Worm (Caenorhabditis elegans): ENCODE measurements around the gene smcl-1.

Gene smcl-1

DNA sequence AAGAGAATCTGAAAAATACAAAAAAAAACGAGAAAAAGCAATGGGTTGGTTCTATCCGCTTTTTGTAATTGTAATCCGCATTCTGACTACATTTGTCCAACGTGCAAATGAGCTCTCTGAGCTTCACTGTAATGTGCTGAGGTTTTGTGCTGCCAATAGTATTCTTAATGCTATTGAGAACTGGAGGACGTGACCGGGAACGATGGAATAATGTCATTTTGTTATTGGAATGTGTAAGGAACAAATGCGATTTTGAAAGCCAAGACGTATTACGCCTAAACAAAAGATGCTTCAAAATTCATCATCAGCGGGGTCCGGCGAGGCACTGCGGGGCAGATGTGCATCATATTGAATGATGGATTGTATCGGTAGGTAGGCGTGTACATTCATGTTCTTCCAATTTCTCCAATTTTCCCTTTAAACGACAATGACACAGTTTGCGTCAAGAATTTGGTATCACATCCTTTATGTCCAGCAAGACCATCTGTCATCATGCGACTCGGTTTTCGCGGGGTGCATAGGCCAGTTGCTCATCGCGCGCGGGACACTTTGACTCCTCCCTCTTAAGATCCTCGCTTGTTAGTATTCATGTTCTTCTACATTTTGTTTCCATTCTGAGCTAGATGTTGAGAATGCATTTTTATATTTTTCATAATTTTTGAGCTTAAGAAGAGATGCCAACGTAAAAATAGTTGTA, 20.1 kb upstream of the smcl-1 start:
- no peak for TF ChIP-seq ceh-45 (GFP tag; IDR thresholded peaks at IDR 0.05)
- TF ChIP-seq pha-2 (tag; optimal IDR thresholded peaks at IDR 0.05) = no peak
- no peak for TF ChIP-seq ceh-48 (tag; optimal IDR thresholded peaks at IDR 0.05)
- peak; percentile 44 for TF ChIP-seq unc-42 (tag; optimal IDR thresholded peaks at IDR 0.05)

DNA sequence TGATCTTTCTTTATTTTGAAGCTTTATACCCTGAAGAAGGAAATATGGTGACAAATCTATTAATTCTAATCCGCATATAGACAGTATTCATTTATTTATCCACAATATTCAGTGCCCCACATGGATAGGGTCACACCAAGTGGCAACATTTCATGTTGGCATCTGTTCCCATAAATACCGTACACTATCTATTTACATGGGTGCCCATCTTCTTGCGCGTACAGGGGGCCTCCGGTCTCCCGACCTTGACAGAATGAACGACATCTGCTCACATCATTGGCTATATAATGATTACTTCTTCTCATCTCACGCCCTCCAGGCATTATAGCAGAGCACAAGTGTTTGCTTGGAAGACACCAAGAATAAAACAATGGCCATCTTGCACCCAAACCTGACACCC, 17.7 kb upstream of the smcl-1 start:
- TF ChIP-seq ama-1 (optimal IDR thresholded peaks at IDR 0.05) = no peak
- peak; percentile 21 for TF ChIP-seq ceh-31 (tag; optimal IDR thresholded peaks at IDR 0.05)

DNA sequence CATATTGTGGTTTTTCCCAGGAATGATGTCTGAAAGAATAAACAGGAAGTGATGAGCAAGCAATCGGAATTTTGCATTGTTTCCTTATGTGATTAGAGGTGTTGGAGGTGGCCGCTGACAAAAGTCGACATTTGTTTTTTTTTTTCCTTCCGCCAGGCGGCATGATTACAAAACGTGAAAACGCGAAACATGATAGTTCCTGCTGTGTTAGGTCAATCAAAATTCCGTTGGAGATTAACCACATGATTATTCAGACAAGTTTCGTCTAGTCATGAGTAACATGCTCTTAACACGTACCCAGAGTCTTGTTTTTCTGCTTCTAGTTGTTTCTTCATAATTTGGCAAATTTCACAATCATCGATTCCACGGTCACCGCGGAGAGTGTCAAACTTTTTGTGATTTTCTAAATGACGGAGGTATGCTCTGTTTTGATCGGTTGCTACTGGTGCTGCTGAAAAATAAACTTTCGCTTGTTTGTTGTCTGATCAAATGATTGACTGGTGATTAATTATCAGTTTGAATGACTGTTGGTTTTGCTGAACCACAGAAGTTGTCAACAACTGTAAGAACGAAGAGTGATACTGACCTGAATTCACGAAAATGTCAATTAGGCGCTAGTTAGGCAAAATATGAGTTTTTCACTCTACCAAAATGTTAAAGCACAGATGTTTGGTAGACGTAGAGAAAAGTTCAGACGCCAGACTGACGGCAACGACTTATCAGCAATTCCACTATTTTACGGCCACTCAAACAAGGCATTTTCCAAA, 13.9 kb upstream of the smcl-1 start:
- TF ChIP-seq nhr-11 (tag; optimal IDR thresholded peaks at IDR 0.05) (no peak), F13H6.1 (tag; optimal IDR thresholded peaks at IDR 0.05) (no peak), elt-4 (tag; optimal IDR thresholded peaks at IDR 0.05) (no peak), pax-1 (tag; optimal IDR thresholded peaks at IDR 0.05) (no peak), fkh-10 (GFP tag; optimal IDR thresholded peaks at IDR 0.05) (no peak), ceh-9 (tag; optimal IDR thresholded peaks at IDR 0.05) (no peak), pros-1 (tag; optimal IDR thresholded peaks at IDR 0.05) (no peak), fax-1 (tag; optimal IDR thresholded peaks at IDR 0.05) (no peak), C08G9.2 (tag; optimal IDR thresholded peaks at IDR 0.05) (no peak), ceh-31 (tag; optimal IDR thresholded peaks at IDR 0.05) (no peak)

DNA sequence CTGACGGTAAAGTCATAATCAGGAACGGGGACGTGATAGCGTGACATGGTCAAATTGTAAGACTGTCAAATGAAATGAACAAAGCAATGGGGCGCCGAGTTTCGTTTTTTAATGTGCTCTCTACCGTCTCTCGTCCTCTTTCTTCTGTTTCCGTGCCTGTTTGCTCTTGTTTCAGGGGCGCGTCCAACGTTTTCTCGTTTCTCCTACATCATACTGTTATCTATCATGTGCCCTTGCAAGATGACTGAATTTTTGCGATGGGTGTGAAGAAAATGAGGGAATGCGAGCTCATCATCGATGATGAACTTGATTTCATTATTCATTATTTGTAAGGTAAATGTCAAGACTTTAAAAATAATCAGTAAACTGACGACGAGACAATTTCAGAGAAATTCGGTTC, 12.4 kb upstream of the smcl-1 start, which contains the start of gene T04F8.7:
Gene T04F8.7, minus strand, starts transcription at position 130 of the 400 bp plus-strand sequence.
- TF ChIP-seq ceh-34 (tag; optimal IDR thresholded peaks at IDR 0.05) = no peak
- no peak for TF ChIP-seq nhr-11 (tag; optimal IDR thresholded peaks at IDR 0.05)
- TF ChIP-seq tbx-7 (tag; optimal IDR thresholded peaks at IDR 0.05) = no peak
- no peak for TF ChIP-seq elt-2 (tag; optimal IDR thresholded peaks at IDR 0.05)
- TF ChIP-seq fkh-6 (tag; optimal IDR thresholded peaks at IDR 0.05) = no peak
- no peak for TF ChIP-seq unc-86 (tag; optimal IDR thresholded peaks at IDR 0.05)
- TF ChIP-seq hlh-8 (tag; optimal IDR thresholded peaks at IDR 0.05) = no peak
- no peak for TF ChIP-seq nfya-1 (tag; optimal IDR thresholded peaks at IDR 0.05)
- no peak for TF ChIP-seq dmd-4 (tag; optimal IDR thresholded peaks at IDR 0.05; ENCODE audit: borderline replicate concordance)
- no peak for TF ChIP-seq hlh-15 (tag; optimal IDR thresholded peaks at IDR 0.05)
- TF ChIP-seq eyg-1 (tag; optimal IDR thresholded peaks at IDR 0.05) = no peak
- TF ChIP-seq ceh-9 (tag; optimal IDR thresholded peaks at IDR 0.05) = no peak
- TF ChIP-seq zip-5 (tag; optimal IDR thresholded peaks at IDR 0.05) = no peak
- TF ChIP-seq che-1 (tag; optimal IDR thresholded peaks at IDR 0.05) = no peak
- TF ChIP-seq pros-1 (tag; optimal IDR thresholded peaks at IDR 0.05) = no peak
- TF ChIP-seq dve-1 (tag; optimal IDR thresholded peaks at IDR 0.05) = no peak
- TF ChIP-seq madf-2 (tag; optimal IDR thresholded peaks at IDR 0.05) = no peak
- TF ChIP-seq syd-9 (tag; optimal IDR thresholded peaks at IDR 0.05) = no peak

ce11 chrX:11684261-11684660, 9.0 kb upstream of the smcl-1 start, which contains the start of gene hnd-1:
Gene hnd-1, plus strand, starts transcription at chrX:11684561.
- no peak for TF ChIP-seq madf-2 (tag; optimal IDR thresholded peaks at IDR 0.05)
- no peak for TF ChIP-seq ceh-34 (tag; optimal IDR thresholded peaks at IDR 0.05)
- TF ChIP-seq nhr-232 (tag; optimal IDR thresholded peaks at IDR 0.05) = no peak
- TF ChIP-seq zip-5 (tag; optimal IDR thresholded peaks at IDR 0.05) = no peak
- TF ChIP-seq ceh-45 (GFP tag; IDR thresholded peaks at IDR 0.05) = no peak

DNA sequence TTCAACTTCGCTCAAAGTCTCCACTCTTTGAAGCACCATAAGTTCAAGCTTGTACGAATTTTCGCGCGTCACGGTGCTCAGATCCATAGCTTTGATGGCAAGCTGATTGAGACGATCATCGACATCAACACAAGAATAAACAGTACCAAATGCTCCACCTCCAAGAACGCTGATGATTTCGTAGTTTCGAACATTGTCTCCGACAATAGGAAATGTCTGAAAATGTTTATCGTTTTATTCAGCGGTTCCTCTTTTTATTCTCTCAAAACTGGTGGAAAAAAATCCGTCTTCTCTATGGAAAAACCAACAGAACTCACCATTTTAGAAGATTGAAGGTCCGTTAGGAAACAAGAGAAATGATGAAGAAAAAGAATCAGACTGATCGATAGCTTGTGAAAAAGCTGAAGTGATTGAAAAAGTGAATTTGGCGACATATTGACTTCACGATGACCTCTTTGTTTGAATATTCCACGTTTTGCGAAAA, 5.4 kb upstream of the smcl-1 start, which contains the start of gene C44C10.7:
Gene C44C10.7, minus strand, starts transcription at position 434 of the 484 bp plus-strand sequence.
- TF ChIP-seq K09A11.1 (tag; optimal IDR thresholded peaks at IDR 0.05; ENCODE audit: insufficient read depth) (no peak), ceh-14 (tag; optimal IDR thresholded peaks at IDR 0.05) (no peak), T23F11.4 (GFP tag; optimal IDR thresholded peaks at IDR 0.05) (no peak), pha-4 (tag; optimal IDR thresholded peaks at IDR 0.05) (no peak), nfya-1 (tag; optimal IDR thresholded peaks at IDR 0.05) (no peak), ceh-6 (GFP tag; optimal IDR thresholded peaks at IDR 0.05) (no peak), fkh-6 (tag; optimal IDR thresholded peaks at IDR 0.05) (no peak)

Measured in whole organism, late embryonic.